Fruit fly (Drosophila melanogaster): Measurements from ENCODE around the gene Hmbs.

Gene Hmbs

dm6 chr3L:1320931-1321556 lies 13.6 kb upstream of the Hmbs start:
- TF ChIP-seq sage (GFP tag; optimal IDR thresholded peaks at IDR 0.05) (peak; percentile 75), tai (GFP tag; optimal IDR thresholded peaks at IDR 0.05) (no peak), woc (GFP tag; optimal IDR thresholded peaks at IDR 0.05) (no peak), fru (GFP tag; optimal IDR thresholded peaks at IDR 0.05) (peak; percentile 59), Rel (GFP tag; optimal IDR thresholded peaks at IDR 0.05) (peak; percentile 44), Rel (tag; optimal IDR thresholded peaks at IDR 0.05) (peak; percentile 48), rgr (GFP tag; optimal IDR thresholded peaks at IDR 0.05) (peak; percentile 41), Hnf4 (GFP tag; optimal IDR thresholded peaks at IDR 0.05) (peak; percentile 56), br (GFP tag; optimal IDR thresholded peaks at IDR 0.05) (peak; percentile 62), h (GFP tag; optimal IDR thresholded peaks at IDR 0.05) (peak; percentile 71), brk (GFP tag; optimal IDR thresholded peaks at IDR 0.05) (no peak), OdsH (GFP tag; optimal IDR thresholded peaks at IDR 0.05) (peak; percentile 58), Dif (GFP tag; optimal IDR thresholded peaks at IDR 0.05; ENCODE audit: partially characterized antibody) (no peak), CG9705 (GFP tag; optimal IDR thresholded peaks at IDR 0.05) (no peak), psq (GFP tag; optimal IDR thresholded peaks at IDR 0.05) (peak; percentile 53), Sp1 (GFP tag; optimal IDR thresholded peaks at IDR 0.05) (peak; percentile 32), Jra (GFP tag; optimal IDR thresholded peaks at IDR 0.05) (peak; percentile 94), Hr83 (GFP tag; optimal IDR thresholded peaks at IDR 0.05; ENCODE audit: poor library complexity, severe bottlenecking) (peak; percentile 63), CG32264 (GFP tag; optimal IDR thresholded peaks at IDR 0.05) (peak; percentile 30)

- no peak for TF ChIP-seq HLH106 (tag; optimal IDR thresholded peaks at IDR 0.05)
- TF ChIP-seq CG9705 (GFP tag; optimal IDR thresholded peaks at IDR 0.05): no peak
- TF ChIP-seq GATAd (GFP tag; optimal IDR thresholded peaks at IDR 0.05): no peak
- peak; percentile 99 for TF ChIP-seq Dfd (GFP tag; optimal IDR thresholded peaks at IDR 0.05)
These were observed 12.5 kb upstream of the Hmbs start for dm6 chr3L:1322159-1322558.

dm6 chr3L:1322706-1323105 lies 12.0 kb upstream of the Hmbs start, which contains the start of gene CG9184:
CG9184 (minus strand) TSS chr3L:1322806.
- no peak for TF ChIP-seq OdsH (GFP tag; optimal IDR thresholded peaks at IDR 0.05)
- no peak for TF ChIP-seq foxo (GFP tag; optimal IDR thresholded peaks at IDR 0.05)
- TF ChIP-seq HLH106 (tag; optimal IDR thresholded peaks at IDR 0.05): no peak
- TF ChIP-seq sage (GFP tag; optimal IDR thresholded peaks at IDR 0.05): no peak
- no peak for TF ChIP-seq N (GFP tag; optimal IDR thresholded peaks at IDR 0.05)
- no peak for TF ChIP-seq Myc (optimal IDR thresholded peaks at IDR 0.05)
- TF ChIP-seq lola (GFP tag; optimal IDR thresholded peaks at IDR 0.05): no peak
- no peak for TF ChIP-seq dmrt93B (GFP tag; optimal IDR thresholded peaks at IDR 0.05)
- TF ChIP-seq Mio (GFP tag; optimal IDR thresholded peaks at IDR 0.05): no peak
- TF ChIP-seq fru (GFP tag; optimal IDR thresholded peaks at IDR 0.05): no peak
- no peak for TF ChIP-seq Hr78 (GFP tag; optimal IDR thresholded peaks at IDR 0.05)
- TF ChIP-seq jim (GFP tag; optimal IDR thresholded peaks at IDR 0.05): no peak
- TF ChIP-seq dsf (GFP tag; optimal IDR thresholded peaks at IDR 0.05; ENCODE audit: borderline replicate concordance): no peak
- TF ChIP-seq Abd-B (GFP tag; optimal IDR thresholded peaks at IDR 0.05): no peak
- no peak for TF ChIP-seq CrebA (GFP tag; optimal IDR thresholded peaks at IDR 0.05; ENCODE audit: borderline replicate concordance)
- TF ChIP-seq rgr (GFP tag; optimal IDR thresholded peaks at IDR 0.05): no peak

- TF ChIP-seq Myc (optimal IDR thresholded peaks at IDR 0.05) (no peak), Dif (GFP tag; optimal IDR thresholded peaks at IDR 0.05; ENCODE audit: partially characterized antibody) (no peak), dsf (GFP tag; optimal IDR thresholded peaks at IDR 0.05; ENCODE audit: borderline replicate concordance) (no peak), woc (GFP tag; optimal IDR thresholded peaks at IDR 0.05) (no peak), dmrt93B (GFP tag; optimal IDR thresholded peaks at IDR 0.05) (no peak), CG9705 (GFP tag; optimal IDR thresholded peaks at IDR 0.05) (no peak), ey (GFP tag; optimal IDR thresholded peaks at IDR 0.05) (peak; percentile 52), Hr78 (GFP tag; optimal IDR thresholded peaks at IDR 0.05) (no peak), Sp1 (GFP tag; optimal IDR thresholded peaks at IDR 0.05) (peak; percentile 15), Vsx2 (GFP tag; optimal IDR thresholded peaks at IDR 0.05; ENCODE audit: partially characterized antibody) (no peak), rgr (GFP tag; optimal IDR thresholded peaks at IDR 0.05) (peak; percentile 50), fru (GFP tag; optimal IDR thresholded peaks at IDR 0.05) (peak; percentile 36), Rel (GFP tag; optimal IDR thresholded peaks at IDR 0.05) (no peak), Rel (tag; optimal IDR thresholded peaks at IDR 0.05) (no peak), tai (GFP tag; optimal IDR thresholded peaks at IDR 0.05) (no peak), h (GFP tag; optimal IDR thresholded peaks at IDR 0.05) (no peak), Mio (GFP tag; optimal IDR thresholded peaks at IDR 0.05) (no peak), lola (GFP tag; optimal IDR thresholded peaks at IDR 0.05) (no peak), psq (GFP tag; optimal IDR thresholded peaks at IDR 0.05) (peak; percentile 23), foxo (GFP tag; optimal IDR thresholded peaks at IDR 0.05) (peak in 1 of 2 experiments; percentile 40), pan (optimal IDR thresholded peaks at IDR 0.05) (no peak), GATAd (GFP tag; optimal IDR thresholded peaks at IDR 0.05) (no peak), dl (GFP tag; optimal IDR thresholded peaks at IDR 0.05; ENCODE audit: insufficient read depth in 1 of 2, partially characterized antibody in 2 of 2) (no peak), sv (GFP tag; optimal IDR thresholded peaks at IDR 0.05) (peak; percentile 54), HLH106 (tag; optimal IDR thresholded peaks at IDR 0.05) (peak; percentile 26), CrebA (GFP tag; optimal IDR thresholded peaks at IDR 0.05; ENCODE audit: borderline replicate concordance) (no peak), brk (GFP tag; optimal IDR thresholded peaks at IDR 0.05) (no peak), OdsH (GFP tag; optimal IDR thresholded peaks at IDR 0.05) (peak; percentile 39), br (GFP tag; optimal IDR thresholded peaks at IDR 0.05) (peak; percentile 35), Abd-B (GFP tag; optimal IDR thresholded peaks at IDR 0.05) (no peak), Hr83 (GFP tag; optimal IDR thresholded peaks at IDR 0.05; ENCODE audit: poor library complexity, severe bottlenecking) (no peak), CG32264 (GFP tag; optimal IDR thresholded peaks at IDR 0.05) (no peak), usp (GFP tag; optimal IDR thresholded peaks at IDR 0.05) (no peak), Dfd (GFP tag; optimal IDR thresholded peaks at IDR 0.05) (no peak), sage (GFP tag; optimal IDR thresholded peaks at IDR 0.05) (no peak)
These were observed 11.6 kb upstream of the Hmbs start for dm6 chr3L:1323136-1323535.

Data from whole organism, wandering third instar larva.